Fruit fly (Drosophila melanogaster): ENCODE data around the gene CG7272.

DNA sequence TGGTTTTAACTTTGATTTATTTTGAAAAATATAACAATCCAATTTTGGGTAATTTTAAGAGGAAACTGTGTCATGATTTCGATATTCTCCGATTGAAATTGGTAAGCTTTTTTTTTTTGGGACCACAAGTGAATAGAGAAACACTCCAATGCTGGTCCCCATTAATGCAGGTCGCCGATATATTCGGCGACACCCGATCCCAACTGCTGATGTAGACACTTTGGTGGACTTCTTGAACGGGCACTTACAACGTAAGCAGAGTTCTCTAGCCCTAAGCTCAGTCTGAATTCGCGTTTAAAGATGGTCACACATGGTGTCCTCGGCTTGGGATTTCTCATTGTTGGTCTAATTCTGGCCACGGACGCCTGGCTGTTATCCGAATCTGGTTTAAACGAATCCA lies 19.6 kb downstream of the CG7272 start, which contains the start of gene yellow-k:
- TF ChIP-seq CG8478 (optimal IDR thresholded peaks at IDR 0.05), result no peak
- no peak for TF ChIP-seq CTCF (optimal IDR thresholded peaks at IDR 0.05)

All from S2 (cell line).